Fruit fly (Drosophila melanogaster) whole organism, embryonic: ENCODE measurements around the gene CG12010.
A peak's percentile ranks its signal among the peaks of the same experiment; 100 is the strongest.

Experiments
- BEAF-32 ChIP-seq: fragments of 200-800 bp; sonication (Bioruptor generic); optimal IDR thresholded peaks from 3 replicates; lab custom pipeline; 2017; ENCODE audit warnings: missing biosample characterization, missing genetic modification characterization, mild to moderate bottlenecking, moderate library complexity, missing genetic modification reagents
- CG11560 ChIP-seq: fragments of 200-800 bp; sonication (Bioruptor generic); IDR thresholded peaks from 3 replicates; pipeline ENCODE4 v1.3.6; 2022; ENCODE audit warnings: missing biosample characterization, missing genetic modification characterization
- CG13424 ChIP-seq: fragments of 200-800 bp; sonication (Bioruptor generic); optimal IDR thresholded peaks from 2 replicates; lab custom pipeline; 2019; ENCODE audit warnings: missing biosample characterization, mild to moderate bottlenecking, missing genetic modification characterization, moderate library complexity
- CG14710 ChIP-seq: fragments of 200-800 bp; sonication (Bioruptor generic); optimal IDR thresholded peaks from 3 replicates; lab custom pipeline; 2019; ENCODE audit warnings: missing biosample characterization, mild to moderate bottlenecking, missing genetic modification characterization, moderate library complexity
- CG17802 ChIP-seq: fragments of 200-800 bp; sonication (Bioruptor generic); optimal IDR thresholded peaks from 2 replicates; lab custom pipeline; 2018; ENCODE audit warnings: missing biosample characterization, mild to moderate bottlenecking, missing genetic modification characterization, moderate library complexity
- CG18476 ChIP-seq: fragments of 200-800 bp; sonication (Bioruptor generic); optimal IDR thresholded peaks from 2 replicates; lab custom pipeline; 2016; ENCODE audit warnings: missing biosample characterization, mild to moderate bottlenecking, missing genetic modification characterization
- CG30020 ChIP-seq: fragments of 200-800 bp; optimal IDR thresholded peaks from 2 replicates; lab custom pipeline; 2019; ENCODE audit warnings: missing biosample characterization, mild to moderate bottlenecking, missing genetic modification characterization, moderate library complexity
- CG34422 ChIP-seq: fragments of 200-800 bp; sonication (Bioruptor generic); IDR thresholded peaks from 3 replicates; pipeline ENCODE4 v1.3.6; 2022; ENCODE audit warnings: missing biosample characterization, missing genetic modification characterization
- CG4360 ChIP-seq: fragments of 200-800 bp; sonication (Bioruptor generic); IDR thresholded peaks from 2 replicates; pipeline ENCODE4 v1.3.6; 2022; ENCODE audit warnings: missing biosample characterization, missing genetic modification characterization
- CG4820 ChIP-seq: fragments of 200-800 bp; sonication (Bioruptor generic); optimal IDR thresholded peaks from 3 replicates; lab custom pipeline; 2016; ENCODE audit warnings: missing biosample characterization, missing genetic modification characterization
- CG4854 ChIP-seq: fragments of 200-800 bp; sonication (Bioruptor generic); optimal IDR thresholded peaks from 2 replicates; lab custom pipeline; 2016; ENCODE audit warnings: missing biosample characterization, missing genetic modification characterization, inconsistent platforms
- CG6654 ChIP-seq: fragments of 200-800 bp; sonication (Bioruptor generic); optimal IDR thresholded peaks from 2 replicates; lab custom pipeline; 2017; ENCODE audit warnings: missing biosample characterization, mild to moderate bottlenecking, missing genetic modification characterization
- CG7745 ChIP-seq: fragments of 200-800 bp; sonication (Bioruptor generic); optimal IDR thresholded peaks from 2 replicates; lab custom pipeline; 2018; ENCODE audit warnings: missing biosample characterization, mild to moderate bottlenecking, missing genetic modification characterization, moderate library complexity
- CG7786 ChIP-seq: fragments of 200-800 bp; sonication (Bioruptor generic); optimal IDR thresholded peaks from 2 replicates; lab custom pipeline; 2016; ENCODE audit warnings: missing biosample characterization, missing genetic modification characterization
- Ets65A ChIP-seq: fragments of 200-800 bp; sonication (Bioruptor generic); peaks from one replicate; lab custom pipeline; 2016; ENCODE audit warnings: missing biosample characterization, missing genetic modification characterization
- HLH4C ChIP-seq: fragments of 200-800 bp; sonication (Bioruptor generic); IDR thresholded peaks from 3 replicates; pipeline ENCODE4 v1.3.6; 2022; ENCODE audit warnings: missing biosample characterization, missing genetic modification characterization; ENCODE audit not compliant: partially characterized antibody
- Hr3 ChIP-seq: fragments of 200-800 bp; sonication (Bioruptor generic); optimal IDR thresholded peaks from 3 replicates; lab custom pipeline; 2016; ENCODE audit warnings: missing biosample characterization, missing genetic modification characterization
- Med ChIP-seq: fragments of 200-800 bp; sonication (Bioruptor generic); peaks from one replicate; lab custom pipeline; 2016; ENCODE audit warnings: missing biosample characterization, missing genetic modification characterization, mild to moderate bottlenecking, inconsistent platforms, moderate library complexity
- NFAT ChIP-seq: fragments of 200-800 bp; sonication (Bioruptor generic); IDR thresholded peaks from 2 replicates; pipeline ENCODE4 v1.3.6; 2022; ENCODE audit warnings: missing biosample characterization, missing genetic modification characterization
- Side ChIP-seq: fragments of 200-800 bp; sonication (Bioruptor generic); optimal IDR thresholded peaks from 2 replicates; lab custom pipeline; 2016; ENCODE audit warnings: missing biosample characterization, missing genetic modification characterization
- Six4 ChIP-seq: fragments of 200-800 bp; sonication (Bioruptor generic); optimal IDR thresholded peaks from 2 replicates; lab custom pipeline; 2016; ENCODE audit warnings: missing biosample characterization, missing genetic modification characterization
- Spps ChIP-seq: fragments of 200-800 bp; sonication (Bioruptor generic); optimal IDR thresholded peaks from 2 replicates; lab custom pipeline; 2018; ENCODE audit warnings: missing biosample characterization, mild to moderate bottlenecking, missing genetic modification characterization
- ato ChIP-seq: fragments of 200-800 bp; sonication (Bioruptor generic); IDR thresholded peaks from 2 replicates; pipeline ENCODE4 v1.3.6; 2022; ENCODE audit warnings: missing biosample characterization, missing genetic modification characterization; ENCODE audit not compliant: partially characterized antibody
- cad ChIP-seq: fragments of >200 bp; optimal IDR thresholded peaks from 2 replicates; lab custom pipeline; 2017; ENCODE audit warnings: missing biosample characterization, missing genetic modification characterization
- cg ChIP-seq: fragments of 200-800 bp; sonication (Bioruptor generic); optimal IDR thresholded peaks from 3 replicates; lab custom pipeline; 2019; ENCODE audit warnings: missing biosample characterization, mild to moderate bottlenecking, missing genetic modification characterization, moderate library complexity
- chm ChIP-seq: fragments of 200-800 bp; sonication (Bioruptor generic); IDR thresholded peaks from 2 replicates; pipeline ENCODE4 v1.3.6; 2022; ENCODE audit warnings: missing biosample characterization, missing genetic modification characterization
- ci ChIP-seq: fragments of 200-800 bp; sonication (Bioruptor generic); IDR thresholded peaks from 3 replicates; pipeline ENCODE4 v1.3.6; 2022; ENCODE audit warnings: missing biosample characterization, missing genetic modification characterization
- eve ChIP-seq, 2 experiments: fragments of >200 bp; optimal IDR thresholded peaks; 2 replicates each; lab custom pipeline; 2017; ENCODE audit warnings: missing biosample characterization in 2 of 2, missing genetic modification characterization in 2 of 2
- eyg ChIP-seq: fragments of 200-800 bp; sonication (Bioruptor generic); optimal IDR thresholded peaks from 3 replicates; lab custom pipeline; 2016; ENCODE audit warnings: missing biosample characterization, missing genetic modification characterization
- grau ChIP-seq: fragments of 200-800 bp; optimal IDR thresholded peaks from 3 replicates; lab custom pipeline; 2019; ENCODE audit warnings: missing biosample characterization, mild to moderate bottlenecking, missing genetic modification characterization, moderate library complexity
- grn ChIP-seq: fragments of 200-800 bp; sonication (Bioruptor generic); optimal IDR thresholded peaks from 3 replicates; lab custom pipeline; 2017; ENCODE audit warnings: missing biosample characterization, missing genetic modification characterization
- kni ChIP-seq: fragments of 200-800 bp; sonication (Bioruptor generic); optimal IDR thresholded peaks from 3 replicates; lab custom pipeline; 2017; ENCODE audit warnings: mild to moderate bottlenecking, missing biosample characterization, missing genetic modification reagents, missing genetic modification characterization
- mirr ChIP-seq: fragments of 200-800 bp; sonication (Bioruptor generic); optimal IDR thresholded peaks from 3 replicates; lab custom pipeline; 2018; ENCODE audit warnings: missing biosample characterization, mild to moderate bottlenecking, missing genetic modification characterization
- nom ChIP-seq: fragments of 200-800 bp; sonication (Bioruptor generic); optimal IDR thresholded peaks from 2 replicates; lab custom pipeline; 2017; ENCODE audit warnings: missing biosample characterization, missing genetic modification characterization, mild to moderate bottlenecking, moderate library complexity, missing genetic modification reagents
- oc ChIP-seq: fragments of 200-800 bp; sonication (Bioruptor generic); optimal IDR thresholded peaks from 2 replicates; lab custom pipeline; 2018; ENCODE audit warnings: missing biosample characterization, mild to moderate bottlenecking, missing genetic modification characterization, moderate library complexity
- pfk ChIP-seq: fragments of 200-800 bp; sonication (Bioruptor generic); optimal IDR thresholded peaks from 2 replicates; lab custom pipeline; 2018; ENCODE audit warnings: missing biosample characterization, mild to moderate bottlenecking, missing genetic modification characterization, moderate library complexity
- psq ChIP-seq: fragments of 200-800 bp; sonication (Bioruptor generic); optimal IDR thresholded peaks from 2 replicates; lab custom pipeline; 2017; ENCODE audit warnings: missing biosample characterization, missing genetic modification characterization
- run ChIP-seq: fragments of 200-800 bp; sonication (Bioruptor generic); optimal IDR thresholded peaks from 3 replicates; lab custom pipeline; 2018; ENCODE audit warnings: missing biosample characterization, mild to moderate bottlenecking, missing genetic modification characterization
- sens ChIP-seq: fragments of 200-800 bp; sonication (Bioruptor generic); peaks from one replicate; lab custom pipeline; 2016; ENCODE audit warnings: missing biosample characterization, missing genetic modification characterization
- tna ChIP-seq: fragments of 200-800 bp; sonication (Bioruptor generic); IDR thresholded peaks from 2 replicates; pipeline ENCODE4 v1.3.6; 2022; ENCODE audit warnings: missing biosample characterization, missing genetic modification characterization; ENCODE audit not compliant: partially characterized antibody
- vnd ChIP-seq: fragments of 200-800 bp; sonication (Bioruptor generic); IDR thresholded peaks from 3 replicates; pipeline ENCODE4 v1.3.6; 2022; ENCODE audit warnings: missing biosample characterization, missing genetic modification characterization; ENCODE audit not compliant: partially characterized antibody
- vvl ChIP-seq: fragments of 200-800 bp; sonication (Bioruptor generic); IDR thresholded peaks from 2 replicates; pipeline ENCODE4 v1.3.6; 2022; ENCODE audit warnings: missing biosample characterization, missing genetic modification characterization

The CG12010 gene

dm6 chr3L:3336368-3337164, 37.5 kb upstream of the CG12010 start, which contains the start of the genes Drsl6 and kst (continued):
- TF ChIP-seq BEAF-32 (GFP tag; lab: Kevin White, UChicago) (peak; percentile 64), CG34422 (peak; percentile 53; the same call in 1 of the 3 replicates), Spps (tag; lab: Kevin White, UChicago) (no peak), Hr3 (GFP tag; lab: Kevin White, UChicago) (no peak), CG7786 (no peak), CG7745 (no peak), cad (GFP tag; lab: Kevin White, UChicago) (no peak), Side (peak; percentile 22), mirr (GFP tag; lab: Kevin White, UChicago) (peak; percentile 12), vnd (GFP tag; lab: Robert Waterston, UW) (no peak), Six4 (no peak), eyg (GFP tag; lab: Kevin White, UChicago) (no peak), CG14710 (tag; lab: Kevin White, UChicago) (peak; percentile 23)
- TF ChIP-seq, all 482 proteins: peak for 145

dm6 chr3L:3337345-3337928, 36.6 kb upstream of the CG12010 start:
- no peak for TF ChIP-seq CG18476 (GFP tag; lab: Kevin White, UChicago)
- TF ChIP-seq CG4820 (GFP tag; lab: Kevin White, UChicago) = no peak
- TF ChIP-seq chm (GFP tag; lab: Robert Waterston, UW) = 0 out of 2 replicates have a peak, but pooled peaks have one; percentile 50
- no peak for TF ChIP-seq eve (GFP tag; optimal IDR thresholded peaks at IDR 0.05; lab: Kevin White, UChicago)
- peak; percentile 9 for TF ChIP-seq Med (GFP tag; lab: Kevin White, UChicago)
- TF ChIP-seq cad (GFP tag; lab: Kevin White, UChicago) = peak; percentile 4
- peak; percentile 54 for TF ChIP-seq cg (GFP tag; lab: Kevin White, UChicago)
- TF ChIP-seq pfk (GFP tag; lab: Kevin White, UChicago) = no peak
- TF ChIP-seq ci = no peak
- peak; percentile 88 for TF ChIP-seq psq (GFP tag; lab: Kevin White, UChicago)
- TF ChIP-seq CG7745 = no peak
- TF ChIP-seq CG11560 (tag; lab: Robert Waterston, UW) = no peak
- TF ChIP-seq Ets65A (GFP tag; lab: Kevin White, UChicago) = peak; percentile 69

- TF ChIP-seq oc (tag; lab: Kevin White, UChicago) (peak; percentile 75), HLH4C (GFP tag; lab: Robert Waterston, UW) (0 out of 3 replicates have a peak, but pooled peaks have one; percentile 29), CG30020 (tag; lab: Kevin White, UChicago) (no peak), CG4854 (GFP tag; lab: Kevin White, UChicago) (no peak), ato (GFP tag; lab: Robert Waterston, UW) (0 out of 2 replicates have a peak, but pooled peaks have one; percentile 25), CG13424 (no peak), CG6654 (GFP tag; lab: Kevin White, UChicago) (peak; percentile 94), sens (GFP tag; lab: Kevin White, UChicago) (peak; percentile 52), run (tag; lab: Kevin White, UChicago) (no peak), Ets65A (GFP tag; lab: Kevin White, UChicago) (peak; percentile 67), Med (GFP tag; lab: Kevin White, UChicago) (peak; percentile 66), CG34422 (0 out of 3 replicates have a peak, but pooled peaks have one; percentile 26), grau (tag; lab: Kevin White, UChicago) (peak; percentile 34), grn (GFP tag; lab: Kevin White, UChicago) (no peak), vvl (0 out of 2 replicates have a peak, but pooled peaks have one; percentile 7), kni (peak; percentile 29), CG17802 (tag; lab: Kevin White, UChicago) (peak; percentile 62), nom (GFP tag; lab: Kevin White, UChicago) (peak; percentile 31), tna (peak; percentile 15; the same call in 1 of the 2 replicates), chm (GFP tag; lab: Robert Waterston, UW) (peak; percentile 38; the same call in 1 of the 2 replicates), NFAT (0 out of 2 replicates have a peak, but pooled peaks have one; percentile 21), cad (GFP tag; lab: Kevin White, UChicago) (peak; percentile 54), CG4360 (GFP tag; lab: Robert Waterston, UW) (peak; percentile 19; the same call in 1 of the 2 replicates)
Observed at dm6 chr3L:3338028-3338855, 35.8 kb upstream of the CG12010 start.
